Worm (Caenorhabditis elegans): ENCODE data around the gene flp-28.
A peak's percentile ranks its signal among the peaks of the same experiment; 100 is the strongest.

The flp-28 gene

ce11 chrX:10068468-10068867 is 19.3 kb downstream of the flp-28 start:
- TF ChIP-seq hlh-11 (tag; optimal IDR thresholded peaks at IDR 0.05) = peak; percentile 59
- no peak for TF ChIP-seq lin-13 (GFP tag; optimal IDR thresholded peaks at IDR 0.05)
- TF ChIP-seq daf-16 (GFP tag; optimal IDR thresholded peaks at IDR 0.05) = peak in 1 of 2 experiments; percentile 67
- TF ChIP-seq daf-16 (tag; optimal IDR thresholded peaks at IDR 0.05) = no peak
- TF ChIP-seq nhr-28 (tag; optimal IDR thresholded peaks at IDR 0.05) = no peak
- no peak for TF ChIP-seq gei-8 (GFP tag; optimal IDR thresholded peaks at IDR 0.05)

- no peak for TF ChIP-seq arid-1 (GFP tag; conservative IDR thresholded peaks at IDR 0.05)
- TF ChIP-seq aha-1 (tag) = peak; percentile 94
These were observed 27.2 kb downstream of the flp-28 start, which contains the start of gene ZC373.3 for ce11 chrX:10060475-10061011. ZC373.3 (plus strand) TSS chrX:10060525.

ce11 chrX:10058332-10058731 is 29.4 kb downstream of the flp-28 start, which contains the start of gene ZC373.2:
ZC373.2 (minus strand) TSS chrX:10058432.
- no peak for TF ChIP-seq ztf-7 (tag; optimal IDR thresholded peaks at IDR 0.05)
- TF ChIP-seq set-16 (GFP tag; IDR thresholded peaks at IDR 0.05) = no peak
- TF ChIP-seq F49E8.2 (tag; optimal IDR thresholded peaks at IDR 0.05; ENCODE audit: borderline replicate concordance) = no peak
- no peak for TF ChIP-seq unc-39 (tag; optimal IDR thresholded peaks at IDR 0.05)
- TF ChIP-seq lin-15B (tag; optimal IDR thresholded peaks at IDR 0.05) = no peak
- TF ChIP-seq fkh-10 (GFP tag; optimal IDR thresholded peaks at IDR 0.05) = no peak
- no peak for TF ChIP-seq mdt-29 (GFP tag; IDR thresholded peaks at IDR 0.05)
- TF ChIP-seq sdz-12 (GFP tag; optimal IDR thresholded peaks at IDR 0.05) = no peak
- TF ChIP-seq hlh-30 (tag; optimal IDR thresholded peaks at IDR 0.05; ENCODE audit: insufficient read depth) = no peak
- TF ChIP-seq duxl-1 (tag; optimal IDR thresholded peaks at IDR 0.05; ENCODE audit: poor library complexity) = no peak
- no peak for TF ChIP-seq lim-7 (GFP tag; IDR thresholded peaks at IDR 0.05)
- no peak for TF ChIP-seq snpc-4 (tag; optimal IDR thresholded peaks at IDR 0.05)
- no peak for TF ChIP-seq unc-130 (GFP tag; optimal IDR thresholded peaks at IDR 0.05)
- no peak for TF ChIP-seq nhr-237 (tag; optimal IDR thresholded peaks at IDR 0.05)
- TF ChIP-seq lin-1 (GFP tag; IDR thresholded peaks at IDR 0.05) = no peak
- no peak for TF ChIP-seq T26A8.4 (GFP tag; IDR thresholded peaks at IDR 0.05)

ce11 chrX:10054410-10054800 is 33.4 kb downstream of the flp-28 start:
- TF ChIP-seq Y5F2A.4 (GFP tag; optimal IDR thresholded peaks at IDR 0.05) (no peak), arid-1 (GFP tag; conservative IDR thresholded peaks at IDR 0.05) (no peak), madf-5 (GFP tag; IDR thresholded peaks at IDR 0.05) (no peak), nhr-111 (GFP tag; optimal IDR thresholded peaks at IDR 0.05) (no peak), spr-3 (GFP tag; optimal IDR thresholded peaks at IDR 0.05) (no peak), tra-1 (GFP tag; IDR thresholded peaks at IDR 0.05) (no peak), ceh-20 (GFP tag; IDR thresholded peaks at IDR 0.05) (no peak), ceh-32 (tag; optimal IDR thresholded peaks at IDR 0.05; ENCODE audit: poor library complexity) (no peak), Y48G9A.11 (GFP tag; IDR thresholded peaks at IDR 0.05) (no peak), php-3 (GFP tag; IDR thresholded peaks at IDR 0.05) (no peak), ceh-82 (tag; optimal IDR thresholded peaks at IDR 0.05) (no peak), aha-1 (tag) (peak; percentile 13), nhr-102 (tag; optimal IDR thresholded peaks at IDR 0.05) (peak; percentile 2), mes-2 (tag; optimal IDR thresholded peaks at IDR 0.05; ENCODE audit: poor library complexity, severe bottlenecking) (no peak), mxl-3 (GFP tag; optimal IDR thresholded peaks at IDR 0.05) (peak; percentile 65), nhr-76 (tag; optimal IDR thresholded peaks at IDR 0.05) (no peak), unc-39 (tag; optimal IDR thresholded peaks at IDR 0.05) (no peak), zag-1 (tag; optimal IDR thresholded peaks at IDR 0.05) (no peak), lin-15B (tag; optimal IDR thresholded peaks at IDR 0.05) (no peak), T20F7.1 (GFP tag; optimal IDR thresholded peaks at IDR 0.05) (peak; percentile 18), daf-12 (tag; optimal IDR thresholded peaks at IDR 0.05) (no peak), lin-13 (GFP tag; optimal IDR thresholded peaks at IDR 0.05) (no peak), ztf-11 (tag; optimal IDR thresholded peaks at IDR 0.05) (no peak), nhr-28 (tag; optimal IDR thresholded peaks at IDR 0.05) (no peak), nhr-25 (tag; optimal IDR thresholded peaks at IDR 0.05; ENCODE audit: borderline replicate concordance, insufficient read depth) (no peak), hif-1 (tag; optimal IDR thresholded peaks at IDR 0.05) (no peak), lsy-2 (tag; optimal IDR thresholded peaks at IDR 0.05) (peak in 1 of 2 experiments; percentile 16), dmd-6 (GFP tag; IDR thresholded peaks at IDR 0.05) (peak; percentile 55)
